Worm (Caenorhabditis elegans) whole organism, young adult: ENCODE results near the gene skr-19.

Experiments used
- B0035.1 ChIP-seq: sonication (generic microtip); optimal IDR thresholded peaks from 2 replicates; lab custom pipeline; 2016; ENCODE audit warnings: missing genetic modification characterization, mild to moderate bottlenecking, missing compliant biosample characterization, missing genotype, missing genetic modification reagents
- B0261.1 ChIP-seq: sonication (generic microtip); optimal IDR thresholded peaks from 2 replicates; lab custom pipeline; 2016; ENCODE audit warnings: mild to moderate bottlenecking, missing genetic modification characterization, moderate library complexity, missing compliant biosample characterization
- D2030.7 ChIP-seq: fragments of 200-800 bp; sonication (Bioruptor generic); IDR thresholded peaks from 2 replicates; pipeline ENCODE4 v1.3.6; 2022; ENCODE audit warnings: missing genetic modification reagents, missing genetic modification characterization, missing compliant biosample characterization
- F10E7.11 ChIP-seq: sonication (generic microtip); optimal IDR thresholded peaks from 2 replicates; lab custom pipeline; 2017; ENCODE audit warnings: mild to moderate bottlenecking, missing genetic modification characterization, moderate library complexity, missing compliant biosample characterization
- F33H1.4 ChIP-seq: fragments of 200-800 bp; sonication (Bioruptor generic); IDR thresholded peaks from 2 replicates; pipeline ENCODE4 v1.3.6; 2022; ENCODE audit warnings: missing genetic modification reagents, missing genetic modification characterization, missing compliant biosample characterization
- F39B2.1 ChIP-seq: fragments of 200-800 bp; sonication (Bioruptor generic); IDR thresholded peaks from 2 replicates; pipeline ENCODE4 v1.3.6; 2022; ENCODE audit warnings: missing genetic modification reagents, missing genetic modification characterization, missing compliant biosample characterization
- F57A8.1 ChIP-seq: fragments of 200-800 bp; sonication (Bioruptor generic); optimal IDR thresholded peaks from 2 replicates; lab custom pipeline; 2018; ENCODE audit warnings: mild to moderate bottlenecking, missing genetic modification characterization, moderate library complexity, missing compliant biosample characterization
- T07F8.4 ChIP-seq: sonication (generic microtip); optimal IDR thresholded peaks from 2 replicates; lab custom pipeline; 2016; ENCODE audit warnings: mild to moderate bottlenecking, missing genetic modification characterization, moderate library complexity, missing compliant biosample characterization
- Y53F4B.3 ChIP-seq: fragments of 200-800 bp; sonication (Bioruptor generic); IDR thresholded peaks from 2 replicates; pipeline ENCODE4 v1.3.6; 2022; ENCODE audit warnings: missing genetic modification reagents, missing genetic modification characterization, missing compliant biosample characterization
- Y67H2A.10 ChIP-seq: fragments of 200-800 bp; sonication (Bioruptor generic); conservative IDR thresholded peaks from 2 replicates; pipeline ENCODE4 v1.3.6; 2022; ENCODE audit warnings: missing genetic modification reagents, missing genetic modification characterization, missing compliant biosample characterization
- ZK185.1 ChIP-seq: sonication (generic microtip); optimal IDR thresholded peaks from 2 replicates; lab custom pipeline; 2016; ENCODE audit warnings: mild to moderate bottlenecking, missing genetic modification characterization, missing compliant biosample characterization; ENCODE audit not compliant: poor library complexity, severe bottlenecking
- atf-7 ChIP-seq: sonication (generic microtip); optimal IDR thresholded peaks from 2 replicates; lab custom pipeline; 2017; ENCODE audit warnings: mild to moderate bottlenecking, missing genetic modification characterization, missing compliant biosample characterization
- ceh-100 ChIP-seq: fragments of 200-800 bp; sonication (Bioruptor generic); IDR thresholded peaks from 2 replicates; pipeline ENCODE4 v1.3.6; 2022; ENCODE audit warnings: missing genetic modification reagents, missing genetic modification characterization, missing compliant biosample characterization
- ceh-58 ChIP-seq: fragments of 200-800 bp; sonication (Bioruptor generic); IDR thresholded peaks from 2 replicates; pipeline ENCODE4 v1.3.6; 2022; ENCODE audit warnings: missing genetic modification characterization, missing compliant biosample characterization
- chd-7 ChIP-seq: sonication (generic microtip); optimal IDR thresholded peaks from 2 replicates; lab custom pipeline; 2016; ENCODE audit warnings: mild to moderate bottlenecking, missing genetic modification characterization, moderate library complexity, missing compliant biosample characterization
- die-1 ChIP-seq: sonication (generic microtip); optimal IDR thresholded peaks from 2 replicates; lab custom pipeline; 2016; ENCODE audit warnings: missing genotype, mild to moderate bottlenecking, missing genetic modification characterization, missing compliant biosample characterization
- dox-1 ChIP-seq: fragments of 200-800 bp; sonication (Bioruptor generic); IDR thresholded peaks from 2 replicates; pipeline ENCODE4 v1.3.6; 2022; ENCODE audit warnings: missing genetic modification reagents, missing genetic modification characterization, missing compliant biosample characterization
- efl-1 ChIP-seq: fragments of 150-350 bp; optimal IDR thresholded peaks from 2 replicates; lab custom pipeline; 2014; ENCODE audit warnings: missing biosample characterization, missing genetic modification reagents, missing genetic modification characterization
- egl-18 ChIP-seq: fragments of 200-800 bp; sonication (Bioruptor generic); IDR thresholded peaks from 2 replicates; pipeline ENCODE4 v1.3.6; 2022; ENCODE audit warnings: missing genetic modification reagents, missing genetic modification characterization, missing compliant biosample characterization
- egl-44 ChIP-seq: fragments of 200-800 bp; sonication (Bioruptor generic); IDR thresholded peaks from 2 replicates; pipeline ENCODE4 v1.3.6; 2022; ENCODE audit warnings: missing genetic modification reagents, missing genetic modification characterization, missing compliant biosample characterization
- fkh-3 ChIP-seq: sonication (generic microtip); optimal IDR thresholded peaks from 2 replicates; lab custom pipeline; 2016; ENCODE audit warnings: mild to moderate bottlenecking, missing genetic modification characterization, missing compliant biosample characterization
- hlh-12 ChIP-seq: sonication (generic microtip); optimal IDR thresholded peaks from 2 replicates; lab custom pipeline; 2016; ENCODE audit warnings: missing genetic modification characterization, missing compliant biosample characterization
- hmg-1.2 ChIP-seq: fragments of 200-800 bp; sonication (Bioruptor generic); IDR thresholded peaks from 2 replicates; pipeline ENCODE4 v1.3.6; 2022; ENCODE audit warnings: missing genetic modification reagents, missing genetic modification characterization, missing compliant biosample characterization
- lin-40 ChIP-seq: sonication (generic microtip); optimal IDR thresholded peaks from 2 replicates; lab custom pipeline; 2016; ENCODE audit warnings: missing genetic modification characterization, mild to moderate bottlenecking, missing compliant biosample characterization, missing genotype, missing genetic modification reagents
- madf-10 ChIP-seq: sonication (generic microtip); optimal IDR thresholded peaks from 2 replicates; lab custom pipeline; 2016; ENCODE audit warnings: mild to moderate bottlenecking, missing genetic modification characterization, missing compliant biosample characterization
- madf-3 ChIP-seq: fragments of 200-800 bp; sonication (Bioruptor generic); IDR thresholded peaks from 2 replicates; pipeline ENCODE4 v1.3.6; 2022; ENCODE audit warnings: missing genetic modification reagents, missing genetic modification characterization, missing compliant biosample characterization
- nhr-80 ChIP-seq: sonication (generic microtip); optimal IDR thresholded peaks from 2 replicates; lab custom pipeline; 2016; ENCODE audit warnings: missing genetic modification characterization, missing compliant biosample characterization
- nhr-90 ChIP-seq: sonication (generic microtip); optimal IDR thresholded peaks from 2 replicates; lab custom pipeline; 2016; ENCODE audit warnings: missing genotype, mild to moderate bottlenecking, missing genetic modification characterization, missing compliant biosample characterization
- pbrm-1 ChIP-seq: fragments of 200-800 bp; sonication (Bioruptor generic); IDR thresholded peaks from 2 replicates; pipeline ENCODE4 v1.3.6; 2022; ENCODE audit warnings: missing genetic modification reagents, missing genetic modification characterization, missing compliant biosample characterization
- pha-4 ChIP-seq: fragments of 150-350 bp; sonication (generic microtip); optimal IDR thresholded peaks from 2 replicates; lab custom pipeline; 2014; ENCODE audit warnings: missing biosample characterization, missing genetic modification reagents, missing genetic modification characterization
- rec-8 ChIP-seq, 2 experiments: sonication (generic microtip); optimal IDR thresholded peaks; 2 replicates each; lab custom pipeline; 2016; ENCODE audit warnings: mild to moderate bottlenecking in 2 of 2, missing genetic modification characterization in 2 of 2, missing genetic modification reagents in 2 of 2, missing genotype in 2 of 2, missing biosample characterization in 1 of 2, missing compliant biosample characterization in 1 of 2, moderate library complexity in 1 of 2
- repo-1 ChIP-seq: sonication (generic microtip); optimal IDR thresholded peaks from 2 replicates; lab custom pipeline; 2017; ENCODE audit warnings: mild to moderate bottlenecking, missing genetic modification characterization, missing compliant biosample characterization
- rpc-1 ChIP-seq, 2 experiments: fragments of 150-350 bp in 1 of 2; sonication (generic microtip) in 1 of 2; optimal IDR thresholded peaks; 2 replicates each; lab custom pipeline; 2014 to 2018; ENCODE audit warnings: missing biosample characterization in 1 of 2, missing genetic modification characterization in 1 of 2, missing genetic modification reagents in 1 of 2, missing genotype in 1 of 2
- snpc-1.1 ChIP-seq: sonication (generic microtip); optimal IDR thresholded peaks from 2 replicates; lab custom pipeline; 2017; ENCODE audit warnings: missing genetic modification characterization, mild to moderate bottlenecking, missing compliant biosample characterization, antibody characterized with exemption, moderate library complexity, missing genotype, missing genetic modification reagents; ENCODE audit not compliant: insufficient read depth
- snpc-1.3 ChIP-seq: sonication (generic microtip); optimal IDR thresholded peaks from 2 replicates; lab custom pipeline; 2017; ENCODE audit warnings: missing genetic modification characterization, mild to moderate bottlenecking, missing compliant biosample characterization, antibody characterized with exemption, moderate library complexity, missing genotype, missing genetic modification reagents; ENCODE audit not compliant: insufficient read depth
- snpc-3.4 ChIP-seq: sonication (generic microtip); optimal IDR thresholded peaks from 2 replicates; lab custom pipeline; 2017; ENCODE audit warnings: missing genetic modification characterization, mild to moderate bottlenecking, missing compliant biosample characterization, antibody characterized with exemption, moderate library complexity, missing genotype, missing genetic modification reagents
- snpc-4 ChIP-seq, 5 experiments: fragments of 150-350 bp in 1 of 5; sonication (generic microtip) in 4 of 5; optimal IDR thresholded peaks; 2 replicates each; lab custom pipeline; 2014 to 2018; ENCODE audit warnings: missing genetic modification characterization in 5 of 5, missing biosample characterization in 3 of 5, antibody characterized with exemption in 2 of 5, mild to moderate bottlenecking in 2 of 5, missing compliant biosample characterization in 2 of 5, missing genotype in 2 of 5, moderate library complexity in 2 of 5, missing genetic modification reagents in 1 of 5
- tbp1 ChIP-seq: fragments of 200-800 bp; sonication (Bioruptor generic); optimal IDR thresholded peaks from 2 replicates; lab custom pipeline; 2018; ENCODE audit warnings: mild to moderate bottlenecking, missing genetic modification characterization, missing compliant biosample characterization
- unc-62 ChIP-seq: fragments of 150-350 bp; optimal IDR thresholded peaks from 2 replicates; lab custom pipeline; 2014; ENCODE audit warnings: missing biosample characterization, missing genetic modification reagents, missing genetic modification characterization
- zim-3 ChIP-seq: sonication (generic microtip); optimal IDR thresholded peaks from 2 replicates; lab custom pipeline; 2017; ENCODE audit warnings: mild to moderate bottlenecking, missing genetic modification characterization, moderate library complexity, missing compliant biosample characterization
- ztf-18 ChIP-seq: sonication (generic microtip); optimal IDR thresholded peaks from 2 replicates; lab custom pipeline; 2016; ENCODE audit warnings: missing genotype, mild to moderate bottlenecking, missing genetic modification characterization, missing compliant biosample characterization

The skr-19 gene

ce11 chrX:13264550-13264949 is 40.0 kb upstream of the skr-19 start (continued):
- TF ChIP-seq B0261.1 (peak; percentile 97), F33H1.4 (GFP tag; lab: Robert Waterston, UW) (no peak), F39B2.1 (0 out of 2 replicates have a peak, but pooled peaks have one; percentile 54), ceh-100 (GFP tag; lab: Robert Waterston, UW) (no peak), madf-3 (GFP tag; lab: Robert Waterston, UW) (no peak), Y67H2A.10 (GFP tag; lab: Robert Waterston, UW) (0 out of 2 replicates have a peak, but pooled peaks have one; percentile 17), chd-7 (tag; lab: Kevin White, UChicago) (peak; percentile 76), egl-44 (peak; percentile 83), pha-4 (tag; lab: Kevin White, UChicago) (no peak), hlh-12 (tag; lab: Kevin White, UChicago) (peak; percentile 41), efl-1 (no peak), zim-3 (tag; lab: Kevin White, UChicago) (peak; percentile 65), repo-1 (peak; percentile 48), ZK185.1 (peak; percentile 60), T07F8.4 (tag; lab: Kevin White, UChicago) (peak; percentile 42), F57A8.1 (GFP tag; lab: Kevin White, UChicago) (peak; percentile 41), ceh-58 (no peak)
- TF ChIP-seq, all 124 proteins: peak for 69

ce11 chrX:13262195-13262594 is 37.7 kb upstream of the skr-19 start, which contains the start of gene K09A11.1:
TSS of gene K09A11.1 (plus strand) at chrX:13262495.
- TF ChIP-seq F10E7.11 (no peak), atf-7 (no peak), pha-4 (tag; lab: Kevin White, UChicago) (no peak), fkh-3 (tag; lab: Kevin White, UChicago) (no peak), unc-62 (GFP tag; lab: Kevin White, UChicago) (no peak), Y53F4B.3 (no peak), efl-1 (no peak), die-1 (tag; lab: Kevin White, UChicago) (no peak), lin-40 (tag; lab: Kevin White, UChicago) (no peak)

DNA sequence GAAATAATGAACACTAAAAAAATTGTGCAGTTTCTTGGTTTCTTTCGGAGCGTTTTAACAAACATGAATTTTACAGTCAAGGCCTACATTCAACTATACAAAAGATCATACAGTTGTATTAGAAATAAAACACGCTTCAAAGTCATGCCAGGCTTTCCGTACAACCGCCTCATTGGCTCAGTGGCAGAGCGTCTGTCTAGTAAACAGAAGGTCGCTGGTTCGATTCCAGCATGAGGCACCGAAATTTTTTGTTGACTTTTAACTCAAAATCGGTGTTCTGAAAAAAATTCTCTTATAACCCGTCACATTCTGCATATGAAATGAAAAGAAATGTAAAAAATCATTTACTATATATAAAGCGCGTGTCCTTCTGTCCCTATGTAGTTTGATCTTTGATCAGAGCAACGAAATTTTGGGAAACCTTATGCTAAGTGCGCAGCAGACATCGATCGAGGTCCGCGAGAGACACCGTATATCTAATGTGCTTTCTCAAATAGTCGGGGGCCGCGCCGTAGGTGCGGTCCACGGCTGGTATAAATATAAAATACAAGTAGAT is 36.6 kb upstream of the skr-19 start:
- TF ChIP-seq B0035.1 (tag; lab: Kevin White, UChicago) (peak; percentile 5), D2030.7 (GFP tag; lab: Robert Waterston, UW) (0 out of 2 replicates have a peak, but pooled peaks have one; percentile 16), snpc-1.3 (tag; lab: Kevin White, UChicago) (peak; percentile 27), nhr-90 (tag; lab: Kevin White, UChicago) (peak; percentile 36), rpc-1 (optimal IDR thresholded peaks at IDR 0.05; lab: Kevin White, UChicago) (peak; percentile 69), rpc-1 (tag; optimal IDR thresholded peaks at IDR 0.05; lab: Kevin White, UChicago) (peak; percentile 84), ztf-18 (peak; percentile 10), ZK185.1 (peak; percentile 10), egl-18 (0 out of 2 replicates have a peak, but pooled peaks have one; percentile 16), snpc-4 (GFP tag; optimal IDR thresholded peaks at IDR 0.05; lab: Kevin White, UChicago) (peak; percentile 68), snpc-4 (tag; optimal IDR thresholded peaks at IDR 0.05; lab: Kevin White, UChicago) (peak in 3 of 4 experiments; percentile 63 to 91 (median 86)), pbrm-1 (peak; percentile 58; the same call in 1 of the 2 replicates), B0261.1 (peak; percentile 66), snpc-1.1 (tag; lab: Kevin White, UChicago) (peak; percentile 24), rec-8 (tag; optimal IDR thresholded peaks at IDR 0.05; lab: Kevin White, UChicago) (peak in 1 of 2 experiments; percentile 38), die-1 (tag; lab: Kevin White, UChicago) (peak; percentile 74), madf-10 (tag; lab: Kevin White, UChicago) (peak; percentile 31), tbp1 (GFP tag; lab: Kevin White, UChicago) (peak; percentile 86), nhr-80 (tag; lab: Kevin White, UChicago) (peak; percentile 8), hmg-1.2 (GFP tag; lab: Robert Waterston, UW) (peak; percentile 38), dox-1 (GFP tag; lab: Robert Waterston, UW) (0 out of 2 replicates have a peak, but pooled peaks have one; percentile 17), snpc-3.4 (tag; lab: Kevin White, UChicago) (peak; percentile 37)
- TF ChIP-seq, all 124 proteins: peak for 20; not testable (repeated sequence) for 104
